Worm (Caenorhabditis elegans) whole organism, mixed stage, embryonic: ENCODE results near the gene sra-10.

ENCODE experiments used
- ceh-43 ChIP-seq: fragments of 200-800 bp; sonication (Bioruptor generic); optimal IDR thresholded peaks from 2 replicates; lab custom pipeline; 2018; ENCODE audit warnings: mild to moderate bottlenecking, missing genetic modification characterization, moderate library complexity, missing compliant biosample characterization
- ces-1 ChIP-seq: fragments of 150-350 bp; optimal IDR thresholded peaks from 2 replicates; lab custom pipeline; 2014; ENCODE audit warnings: missing biosample characterization, missing genetic modification reagents, missing genetic modification characterization
- elt-3 ChIP-seq: fragments of 150-350 bp; optimal IDR thresholded peaks from 2 replicates; lab custom pipeline; 2014; ENCODE audit warnings: missing biosample characterization, missing genetic modification characterization
- flh-1 ChIP-seq: fragments of 200-800 bp; sonication (Bioruptor generic); optimal IDR thresholded peaks from 2 replicates; lab custom pipeline; 2018; ENCODE audit warnings: mild to moderate bottlenecking, missing genetic modification characterization, moderate library complexity, missing compliant biosample characterization
- lin-13 ChIP-seq: fragments of 150-350 bp; optimal IDR thresholded peaks from 2 replicates; lab custom pipeline; 2014; ENCODE audit warnings: missing biosample characterization, missing genetic modification characterization
- lin-32 ChIP-seq: fragments of 200-800 bp; sonication (Bioruptor generic); optimal IDR thresholded peaks from 2 replicates; lab custom pipeline; 2018; ENCODE audit warnings: mild to moderate bottlenecking, missing genetic modification characterization, missing compliant biosample characterization
- mep-1 ChIP-seq: fragments of 150-350 bp; optimal IDR thresholded peaks from 2 replicates; lab custom pipeline; 2017; ENCODE audit warnings: missing biosample characterization, missing genetic modification reagents, missing genetic modification characterization, inconsistent platforms
- nhr-237 ChIP-seq: fragments of 150-350 bp; optimal IDR thresholded peaks from 2 replicates; lab custom pipeline; 2014; ENCODE audit warnings: missing biosample characterization, missing genetic modification characterization
- nhr-28 ChIP-seq: fragments of 150-350 bp; optimal IDR thresholded peaks from 2 replicates; lab custom pipeline; 2014; ENCODE audit warnings: missing biosample characterization, missing genetic modification characterization
- pha-4 ChIP-seq: fragments of 150-350 bp; optimal IDR thresholded peaks from 2 replicates; lab custom pipeline; 2018; ENCODE audit warnings: missing biosample characterization, missing genetic modification reagents, missing genetic modification characterization
- sem-2 ChIP-seq: fragments of 200-800 bp; sonication (Bioruptor generic); optimal IDR thresholded peaks from 2 replicates; lab custom pipeline; 2018; ENCODE audit warnings: mild to moderate bottlenecking, missing genetic modification characterization, missing compliant biosample characterization
- unc-39 ChIP-seq: fragments of 150-350 bp; optimal IDR thresholded peaks from 2 replicates; lab custom pipeline; 2014; ENCODE audit warnings: missing biosample characterization, missing genetic modification characterization
- unc-62 ChIP-seq: fragments of 150-350 bp; optimal IDR thresholded peaks from 2 replicates; lab custom pipeline; 2014; ENCODE audit warnings: missing biosample characterization, missing genetic modification reagents, missing genetic modification characterization
- ztf-11 ChIP-seq: fragments of 150-350 bp; optimal IDR thresholded peaks from 2 replicates; lab custom pipeline; 2014; ENCODE audit warnings: missing biosample characterization, missing genetic modification characterization

ce11 chrII:10898998-10899397 is 4.1 kb upstream of the sra-10 start:
- TF ChIP-seq unc-39 (tag; lab: Kevin White, UChicago) = no peak
- no peak for TF ChIP-seq flh-1 (GFP tag; lab: Kevin White, UChicago)
- no peak for TF ChIP-seq unc-62 (GFP tag; lab: Kevin White, UChicago)
- TF ChIP-seq nhr-237 (tag; lab: Kevin White, UChicago) = no peak
- no peak for TF ChIP-seq lin-32 (GFP tag; lab: Kevin White, UChicago)
- TF ChIP-seq ceh-43 (GFP tag; lab: Kevin White, UChicago) = no peak
- TF ChIP-seq mep-1 (tag; lab: Kevin White, UChicago) = no peak
- TF ChIP-seq lin-13 = no peak
- TF ChIP-seq nhr-28 (tag; lab: Kevin White, UChicago) = no peak
- no peak for TF ChIP-seq ces-1
- TF ChIP-seq sem-2 (GFP tag; lab: Kevin White, UChicago) = no peak
- no peak for TF ChIP-seq ztf-11 (tag; lab: Kevin White, UChicago)
- TF ChIP-seq pha-4 (tag; lab: Kevin White, UChicago) = no peak
- TF ChIP-seq elt-3 (tag; lab: Kevin White, UChicago) = no peak
